Worm (Caenorhabditis elegans) whole organism, L1 larva: ENCODE measurements around the gene C06A1.6.

ENCODE experiments used
- C16A3.4 ChIP-seq: fragments of 150-350 bp; optimal IDR thresholded peaks from 2 replicates; lab custom pipeline; 2014; ENCODE audit warnings: missing biosample characterization, missing genetic modification characterization
- C34B4.2 ChIP-seq: sonication (generic microtip); optimal IDR thresholded peaks from 2 replicates; lab custom pipeline; 2017; ENCODE audit warnings: mild to moderate bottlenecking, missing genetic modification characterization, missing compliant biosample characterization
- F16B12.6 ChIP-seq: fragments of 150-350 bp; optimal IDR thresholded peaks from 2 replicates; lab custom pipeline; 2014; ENCODE audit warnings: missing biosample characterization, missing genetic modification characterization
- aha-1 ChIP-seq: fragments of 150-350 bp; optimal IDR thresholded peaks from 2 replicates; lab custom pipeline; 2014; ENCODE audit warnings: missing biosample characterization, missing genetic modification characterization
- alr-1 ChIP-seq: fragments of 200-800 bp; sonication (Bioruptor generic); optimal IDR thresholded peaks from 2 replicates; lab custom pipeline; 2018; ENCODE audit warnings: borderline replicate concordance, mild to moderate bottlenecking, missing genetic modification characterization, missing compliant biosample characterization
- aly-2 ChIP-seq: fragments of 150-350 bp; optimal IDR thresholded peaks from 2 replicates; lab custom pipeline; 2014; ENCODE audit warnings: missing biosample characterization, missing genetic modification characterization
- ceh-63 ChIP-seq: fragments of 200-800 bp; sonication (Bioruptor generic); optimal IDR thresholded peaks from 2 replicates; lab custom pipeline; 2018; ENCODE audit warnings: mild to moderate bottlenecking, missing genetic modification characterization, missing compliant biosample characterization
- ceh-8 ChIP-seq: fragments of 200-800 bp; sonication (Bioruptor generic); optimal IDR thresholded peaks from 2 replicates; lab custom pipeline; 2018; ENCODE audit warnings: mild to moderate bottlenecking, missing genetic modification characterization, moderate library complexity, missing compliant biosample characterization
- ceh-88 ChIP-seq: fragments of 200-800 bp; sonication (Bioruptor generic); IDR thresholded peaks from 2 replicates; pipeline ENCODE4 v1.3.6; 2022; ENCODE audit warnings: missing genetic modification characterization, missing compliant biosample characterization
- ceh-90 ChIP-seq: sonication (generic microtip); optimal IDR thresholded peaks from 2 replicates; lab custom pipeline; 2016; ENCODE audit warnings: missing genetic modification characterization, missing compliant biosample characterization
- dsc-1 ChIP-seq: sonication (generic microtip); optimal IDR thresholded peaks from 2 replicates; lab custom pipeline; 2016; ENCODE audit warnings: mild to moderate bottlenecking, missing genetic modification characterization, missing compliant biosample characterization
- efl-1 ChIP-seq, 4 experiments: fragments of 150-350 bp; optimal IDR thresholded peaks in 3 of 4; peaks in 1 of 4; 1 replicate in 1 of 4; 2 replicates in 3 of 4; lab custom pipeline; 2014; ENCODE audit warnings: missing biosample characterization in 2 of 4, missing genetic modification characterization in 2 of 4, missing genetic modification reagents in 2 of 4
- efl-3 ChIP-seq: fragments of 200-800 bp; sonication (Bioruptor generic); optimal IDR thresholded peaks from 2 replicates; lab custom pipeline; 2018; ENCODE audit warnings: mild to moderate bottlenecking, missing genetic modification characterization, missing compliant biosample characterization
- egl-13 ChIP-seq: sonication (generic microtip); optimal IDR thresholded peaks from 2 replicates; lab custom pipeline; 2016; ENCODE audit warnings: missing genotype, missing genetic modification reagents, missing genetic modification characterization, missing compliant biosample characterization
- elt-3 ChIP-seq, 6 experiments: fragments of 150-350 bp in 1 of 6; sonication (generic microtip); optimal IDR thresholded peaks; 2 replicates each; lab custom pipeline; 2017 to 2018; ENCODE audit warnings: missing biosample characterization in 6 of 6, missing genetic modification characterization in 6 of 6, inconsistent platforms in 1 of 6
- ets-5 ChIP-seq: fragments of 200-800 bp; sonication (Bioruptor generic); IDR thresholded peaks from 2 replicates; pipeline ENCODE4 v1.3.6; 2022; ENCODE audit warnings: missing genetic modification characterization, missing compliant biosample characterization
- fkh-10 ChIP-seq: sonication (generic microtip); optimal IDR thresholded peaks from 2 replicates; lab custom pipeline; 2017; ENCODE audit warnings: missing biosample characterization, missing genetic modification reagents, missing genetic modification characterization
- fkh-4 ChIP-seq: sonication (generic microtip); optimal IDR thresholded peaks from 2 replicates; lab custom pipeline; 2016; ENCODE audit warnings: missing compliant biosample characterization, missing genetic modification characterization, borderline replicate concordance
- fkh-8 ChIP-seq: sonication (generic microtip); optimal IDR thresholded peaks from 2 replicates; lab custom pipeline; 2016; ENCODE audit warnings: mild to moderate bottlenecking, missing genetic modification characterization, missing compliant biosample characterization
- fos-1 ChIP-seq: fragments of 150-350 bp; optimal IDR thresholded peaks from 2 replicates; lab custom pipeline; 2014; ENCODE audit warnings: missing biosample characterization, missing genetic modification characterization
- hpl-2 ChIP-seq: fragments of 150-350 bp; optimal IDR thresholded peaks from 2 replicates; lab custom pipeline; 2014; ENCODE audit warnings: missing biosample characterization, missing genetic modification reagents, missing genetic modification characterization
- isw-1 ChIP-seq: fragments of 200-800 bp; sonication (Bioruptor generic); IDR thresholded peaks from 2 replicates; pipeline ENCODE4 v1.3.6; 2022; ENCODE audit warnings: missing genetic modification characterization, missing compliant biosample characterization
- jun-1 ChIP-seq: fragments of 150-350 bp; optimal IDR thresholded peaks from 2 replicates; lab custom pipeline; 2014; ENCODE audit warnings: missing biosample characterization, missing genetic modification reagents, missing genetic modification characterization
- lin-13 ChIP-seq: fragments of 150-350 bp; optimal IDR thresholded peaks from 2 replicates; lab custom pipeline; 2014; ENCODE audit warnings: missing biosample characterization, missing genetic modification reagents, missing genetic modification characterization
- lin-14 ChIP-seq: fragments of 200-800 bp; sonication (Bioruptor generic); optimal IDR thresholded peaks from 2 replicates; lab custom pipeline; 2018; ENCODE audit warnings: mild to moderate bottlenecking, missing genetic modification characterization, moderate library complexity, missing compliant biosample characterization
- lin-15B ChIP-seq: fragments of 150-350 bp; sonication (generic microtip); optimal IDR thresholded peaks from 3 replicates; lab custom pipeline; 2014; ENCODE audit warnings: missing biosample characterization, missing genetic modification characterization
- lir-3 ChIP-seq: sonication (generic microtip); optimal IDR thresholded peaks from 2 replicates; lab custom pipeline; 2016; ENCODE audit warnings: mild to moderate bottlenecking, missing genetic modification characterization, moderate library complexity, missing compliant biosample characterization; ENCODE audit not compliant: poor library complexity
- lsy-2 ChIP-seq, 2 experiments: fragments of 150-350 bp; optimal IDR thresholded peaks; 2 replicates each; lab custom pipeline; 2014; ENCODE audit warnings: missing biosample characterization in 2 of 2, missing genetic modification characterization in 2 of 2
- mab-9 ChIP-seq: fragments of 200-800 bp; sonication (Bioruptor generic); IDR thresholded peaks from 2 replicates; pipeline ENCODE4 v1.3.6; 2022; ENCODE audit warnings: missing genetic modification reagents, missing genetic modification characterization, missing compliant biosample characterization
- mdl-1 ChIP-seq, 2 experiments: fragments of 150-350 bp; optimal IDR thresholded peaks; 2 replicates each; lab custom pipeline; 2014 to 2017; ENCODE audit warnings: missing biosample characterization in 2 of 2, missing genetic modification characterization in 2 of 2, inconsistent platforms in 1 of 2
- nhr-11 ChIP-seq: fragments of 150-350 bp; optimal IDR thresholded peaks from 2 replicates; lab custom pipeline; 2014; ENCODE audit warnings: missing biosample characterization, missing genetic modification characterization
- nhr-20 ChIP-seq: sonication (generic microtip); optimal IDR thresholded peaks from 2 replicates; lab custom pipeline; 2016; ENCODE audit warnings: mild to moderate bottlenecking, missing genetic modification characterization, missing compliant biosample characterization
- nhr-47 ChIP-seq: sonication (generic microtip); optimal IDR thresholded peaks from 2 replicates; lab custom pipeline; 2016; ENCODE audit warnings: mild to moderate bottlenecking, missing genetic modification characterization, moderate library complexity, missing compliant biosample characterization
- nhr-71 ChIP-seq: sonication (generic microtip); optimal IDR thresholded peaks from 2 replicates; lab custom pipeline; 2016; ENCODE audit warnings: mild to moderate bottlenecking, missing genetic modification characterization, moderate library complexity, missing compliant biosample characterization
- nhr-77 ChIP-seq: fragments of 150-350 bp; optimal IDR thresholded peaks from 2 replicates; lab custom pipeline; 2014; ENCODE audit warnings: missing biosample characterization, missing genetic modification characterization
- nhr-84 ChIP-seq: sonication (generic microtip); optimal IDR thresholded peaks from 2 replicates; lab custom pipeline; 2017; ENCODE audit warnings: missing biosample characterization, missing genetic modification characterization
- nhr-85 ChIP-seq: sonication (generic microtip); peaks from one replicate; lab custom pipeline; 2016; ENCODE audit warnings: missing genetic modification characterization, inconsistent platforms, missing compliant biosample characterization
- nhr-90 ChIP-seq: sonication (generic microtip); optimal IDR thresholded peaks from 2 replicates; lab custom pipeline; 2016; ENCODE audit warnings: mild to moderate bottlenecking, missing genetic modification characterization, missing compliant biosample characterization; ENCODE audit not compliant: poor library complexity
- pag-3 ChIP-seq: sonication (generic microtip); optimal IDR thresholded peaks from 2 replicates; lab custom pipeline; 2017; ENCODE audit warnings: missing genetic modification characterization, mild to moderate bottlenecking, missing compliant biosample characterization, antibody characterized with exemption, borderline replicate concordance; ENCODE audit not compliant: insufficient read depth
- pqm-1 ChIP-seq: sonication (generic microtip); optimal IDR thresholded peaks from 3 replicates; lab custom pipeline; 2017; ENCODE audit warnings: missing biosample characterization, missing genetic modification characterization
- rnt-1 ChIP-seq: sonication (generic microtip); optimal IDR thresholded peaks from 2 replicates; lab custom pipeline; 2016; ENCODE audit warnings: mild to moderate bottlenecking, missing genetic modification characterization, moderate library complexity, missing compliant biosample characterization
- skn-1 ChIP-seq: fragments of 150-350 bp; optimal IDR thresholded peaks from 2 replicates; lab custom pipeline; 2014; ENCODE audit warnings: missing biosample characterization, missing genetic modification characterization
- sptf-1 ChIP-seq: fragments of 150-350 bp; optimal IDR thresholded peaks from 2 replicates; lab custom pipeline; 2014; ENCODE audit warnings: missing biosample characterization, missing genetic modification characterization
- tlp-1 ChIP-seq: fragments of 150-350 bp; optimal IDR thresholded peaks from 2 replicates; lab custom pipeline; 2014; ENCODE audit warnings: missing biosample characterization, missing genetic modification characterization
- unc-130 ChIP-seq: fragments of 150-350 bp; optimal IDR thresholded peaks from 2 replicates; lab custom pipeline; 2017; ENCODE audit warnings: missing biosample characterization, missing genetic modification characterization, inconsistent platforms
- unc-30 ChIP-seq: sonication (generic microtip); optimal IDR thresholded peaks from 2 replicates; lab custom pipeline; 2017; ENCODE audit warnings: missing biosample characterization, missing genetic modification characterization
- unc-62 ChIP-seq: fragments of 150-350 bp; optimal IDR thresholded peaks from 2 replicates; lab custom pipeline; 2014; ENCODE audit warnings: missing biosample characterization, missing genetic modification reagents, missing genetic modification characterization
- unc-98 ChIP-seq: fragments of 200-800 bp; sonication (Bioruptor generic); IDR thresholded peaks from 2 replicates; pipeline ENCODE4 v1.3.6; 2022; ENCODE audit warnings: missing genetic modification characterization, missing compliant biosample characterization
- xbp-1 ChIP-seq: sonication (generic microtip); optimal IDR thresholded peaks from 2 replicates; lab custom pipeline; 2016; ENCODE audit warnings: missing genetic modification characterization, missing compliant biosample characterization
- zip-4 ChIP-seq: fragments of 200-800 bp; sonication (Bioruptor generic); optimal IDR thresholded peaks from 2 replicates; lab custom pipeline; 2018; ENCODE audit warnings: mild to moderate bottlenecking, missing genetic modification characterization, moderate library complexity, missing compliant biosample characterization
- ztf-11 ChIP-seq, 2 experiments: sonication (generic microtip); optimal IDR thresholded peaks; 2 replicates each; lab custom pipeline; 2016 to 2017; ENCODE audit warnings: missing genetic modification characterization in 2 of 2, missing biosample characterization in 1 of 2, missing compliant biosample characterization in 1 of 2
- ztf-4 ChIP-seq: fragments of 150-350 bp; optimal IDR thresholded peaks from 2 replicates; lab custom pipeline; 2014; ENCODE audit warnings: missing biosample characterization, missing genetic modification characterization

The C06A1.6 gene

DNA sequence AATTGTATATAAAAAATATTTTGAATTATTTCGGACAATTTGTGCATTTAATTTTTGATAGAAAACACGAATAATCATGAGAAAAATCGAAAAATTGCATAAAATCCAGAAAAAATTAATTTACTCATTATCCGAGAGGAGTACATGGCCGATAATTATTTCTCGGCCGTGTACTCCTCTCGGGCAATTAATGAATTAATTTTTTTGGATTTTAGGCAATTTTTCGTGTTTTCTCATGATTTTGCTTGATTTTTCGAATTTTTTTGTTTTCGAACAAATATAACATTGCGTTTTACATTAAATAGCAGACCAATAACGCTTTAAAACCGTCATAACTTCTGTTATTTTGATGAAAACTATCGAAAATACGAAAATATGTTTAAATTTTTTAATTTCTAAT, 26.5 kb downstream of the C06A1.6 start (continued):
- TF ChIP-seq lsy-2 (tag; optimal IDR thresholded peaks at IDR 0.05; lab: Kevin White, UChicago) (peak; percentile 69 to 80), jun-1 (tag; lab: Kevin White, UChicago) (no peak), unc-62 (no peak), nhr-20 (tag; lab: Kevin White, UChicago) (peak; percentile 78), pag-3 (no peak), dsc-1 (tag; lab: Kevin White, UChicago) (peak; percentile 94), mdl-1 (tag; optimal IDR thresholded peaks at IDR 0.05; lab: Kevin White, UChicago) (no peak), egl-13 (peak; percentile 80), tlp-1 (no peak), fkh-10 (no peak), ceh-90 (peak; percentile 89), fkh-8 (peak; percentile 51), nhr-47 (tag; lab: Kevin White, UChicago) (peak; percentile 88), nhr-90 (tag; lab: Kevin White, UChicago) (peak; percentile 91), unc-98 (GFP tag; lab: Robert Waterston, UW) (0 out of 2 replicates have a peak, but pooled peaks have one; percentile 34), nhr-71 (peak; percentile 87), rnt-1 (peak; percentile 97), xbp-1 (tag; lab: Kevin White, UChicago) (peak; percentile 81), nhr-85 (peak; percentile 93), mab-9 (GFP tag; lab: Robert Waterston, UW) (peak; percentile 77; the same call in 1 of the 2 replicates), aly-2 (tag; lab: Kevin White, UChicago) (no peak), ztf-11 (tag; optimal IDR thresholded peaks at IDR 0.05; lab: Kevin White, UChicago) (peak in 1 of 2 experiments; percentile 94), C34B4.2 (no peak), hpl-2 (no peak), efl-1 (optimal IDR thresholded peaks at IDR 0.05; lab: Kevin White, UChicago) (peak; percentile 55 to 75), efl-1 (GFP tag; optimal IDR thresholded peaks at IDR 0.05 in 1 of 2; lab: Kevin White, UChicago) (peak; percentile 68 to 97), sptf-1 (tag; lab: Kevin White, UChicago) (no peak), efl-3 (GFP tag; lab: Kevin White, UChicago) (peak; percentile 56), nhr-84 (tag; lab: Kevin White, UChicago) (no peak), unc-130 (tag; lab: Kevin White, UChicago) (no peak), ztf-4 (tag; lab: Kevin White, UChicago) (no peak), lin-13 (GFP tag; lab: Kevin White, UChicago) (peak; percentile 65), skn-1 (peak; percentile 63), ceh-63 (no peak), nhr-11 (tag; lab: Kevin White, UChicago) (peak; percentile 55), lin-14 (peak; percentile 71), zip-4 (peak; percentile 40), ceh-8 (GFP tag; lab: Kevin White, UChicago) (peak; percentile 81), aha-1 (tag; lab: Kevin White, UChicago) (no peak), isw-1 (GFP tag; lab: Robert Waterston, UW) (peak; percentile 25; the same call in 1 of the 2 replicates), lin-15B (tag; lab: Kevin White, UChicago) (no peak), fkh-4 (tag; lab: Kevin White, UChicago) (peak; percentile 97), unc-30 (no peak), fos-1 (tag; lab: Kevin White, UChicago) (peak; percentile 37), nhr-77 (peak; percentile 10), F16B12.6 (peak; percentile 36), ceh-88 (GFP tag; lab: Robert Waterston, UW) (no peak), alr-1 (tag; lab: Kevin White, UChicago) (no peak), elt-3 (tag; optimal IDR thresholded peaks at IDR 0.05; lab: Kevin White, UChicago) (no peak), lir-3 (peak; percentile 91), ets-5 (GFP tag; lab: Robert Waterston, UW) (no peak), pqm-1 (tag; lab: Kevin White, UChicago) (no peak), C16A3.4 (peak; percentile 22)
